Worm (Caenorhabditis elegans) whole organism, midembryonic: ENCODE results near the gene ugt-7.
A peak's percentile ranks its signal among the peaks of the same experiment; 100 is the strongest.

ENCODE experiments used
- T22C8.4 ChIP-seq: fragments of 200-800 bp; sonication (Bioruptor generic); IDR thresholded peaks from 2 replicates; pipeline ENCODE4 v1.3.6; 2022; ENCODE audit warnings: missing genetic modification characterization, missing compliant biosample characterization
- flt-1 ChIP-seq: fragments of 200-800 bp; sonication (Bioruptor generic); IDR thresholded peaks from 2 replicates; pipeline ENCODE4 v1.3.6; 2022; ENCODE audit warnings: missing genetic modification characterization, missing compliant biosample characterization
- klf-2 ChIP-seq: fragments of 200-800 bp; sonication (Bioruptor generic); conservative IDR thresholded peaks from 2 replicates; pipeline ENCODE4 v1.3.6; 2022; ENCODE audit warnings: missing genetic modification reagents, missing genetic modification characterization, missing compliant biosample characterization
- med-1 ChIP-seq: sonication (generic microtip); optimal IDR thresholded peaks from 2 replicates; lab custom pipeline; 2017; ENCODE audit warnings: missing genetic modification characterization, mild to moderate bottlenecking, missing compliant biosample characterization, antibody characterized with exemption, missing genetic modification reagents; ENCODE audit not compliant: insufficient read depth
- ref-1 ChIP-seq: fragments of 200-800 bp; sonication (Bioruptor generic); conservative IDR thresholded peaks from 2 replicates; pipeline ENCODE4 v1.3.6; 2022; ENCODE audit warnings: missing genetic modification reagents, missing genetic modification characterization, missing compliant biosample characterization

ce11 chrV:4962968-4963367 is 37.4 kb downstream of the ugt-7 start, which contains the start of gene tam-1:
- TF ChIP-seq T22C8.4 (GFP tag; lab: Robert Waterston, UW) (peak; percentile 50; the same call in 1 of the 2 replicates), flt-1 (no peak), med-1 (GFP tag; lab: Kevin White, UChicago) (no peak), ref-1 (GFP tag; lab: Robert Waterston, UW) (no peak), klf-2 (GFP tag; lab: Robert Waterston, UW) (no peak)
